Fruit fly (Drosophila melanogaster) whole organism, prepupa: Measurements from ENCODE around the gene CG11322.

Experiments used
- Blimp-1 ChIP-seq: fragments of 200-800 bp; sonication (Bioruptor generic); optimal IDR thresholded peaks from 3 replicates; lab custom pipeline; 2017; ENCODE audit warnings: missing biosample characterization, missing genetic modification characterization, mild to moderate bottlenecking, moderate library complexity, missing genetic modification reagents
- CG10631 ChIP-seq: fragments of 200-800 bp; sonication (Bioruptor generic); optimal IDR thresholded peaks from 2 replicates; lab custom pipeline; 2016; ENCODE audit warnings: missing biosample characterization, missing genetic modification characterization
- CG10669 ChIP-seq: fragments of 200-800 bp; sonication (Bioruptor generic); optimal IDR thresholded peaks from 3 replicates; lab custom pipeline; 2018; ENCODE audit warnings: missing biosample characterization, mild to moderate bottlenecking, missing genetic modification characterization, moderate library complexity
- CG11294 ChIP-seq: fragments of 200-800 bp; sonication (Bioruptor generic); IDR thresholded peaks from 2 replicates; pipeline ENCODE4 v1.3.6; 2022; ENCODE audit warnings: missing biosample characterization, missing genetic modification characterization
- CG11762 ChIP-seq: fragments of 200-800 bp; sonication (Bioruptor generic); optimal IDR thresholded peaks from 3 replicates; lab custom pipeline; 2016; ENCODE audit warnings: missing biosample characterization, missing genetic modification characterization; ENCODE audit not compliant: insufficient read depth
- CG11902 ChIP-seq: fragments of 200-800 bp; sonication (Bioruptor generic); optimal IDR thresholded peaks from 3 replicates; lab custom pipeline; 2016; ENCODE audit warnings: missing biosample characterization, missing genetic modification characterization
- CG15336 ChIP-seq: fragments of 200-800 bp; sonication (Bioruptor generic); IDR thresholded peaks from 2 replicates; pipeline ENCODE4 v1.3.6; 2022; ENCODE audit warnings: missing biosample characterization, missing genetic modification characterization
- CG1621 ChIP-seq: fragments of 200-800 bp; sonication (Bioruptor generic); optimal IDR thresholded peaks from 3 replicates; lab custom pipeline; 2018; ENCODE audit warnings: missing biosample characterization, mild to moderate bottlenecking, missing genetic modification characterization
- CG16779 ChIP-seq: fragments of 200-800 bp; sonication (Bioruptor generic); optimal IDR thresholded peaks from 3 replicates; lab custom pipeline; 2017; ENCODE audit warnings: missing biosample characterization, mild to moderate bottlenecking, missing genetic modification characterization
- CG3032 ChIP-seq: fragments of 200-800 bp; optimal IDR thresholded peaks from 2 replicates; lab custom pipeline; 2019; ENCODE audit warnings: missing biosample characterization, mild to moderate bottlenecking, missing genetic modification characterization, moderate library complexity
- CG31627 ChIP-seq: fragments of 200-800 bp; sonication (Bioruptor generic); optimal IDR thresholded peaks from 3 replicates; lab custom pipeline; 2016; ENCODE audit warnings: missing biosample characterization, missing genetic modification characterization
- CG32006 ChIP-seq: fragments of 200-800 bp; sonication (Bioruptor generic); optimal IDR thresholded peaks from 3 replicates; lab custom pipeline; 2017; ENCODE audit warnings: missing biosample characterization, mild to moderate bottlenecking, missing genetic modification characterization
- CG34406 ChIP-seq: fragments of 200-800 bp; sonication (Bioruptor generic); optimal IDR thresholded peaks from 3 replicates; lab custom pipeline; 2016; ENCODE audit warnings: missing biosample characterization, missing genetic modification characterization
- CG3919 ChIP-seq: fragments of 200-800 bp; sonication (Bioruptor generic); optimal IDR thresholded peaks from 3 replicates; lab custom pipeline; 2016; ENCODE audit warnings: missing biosample characterization, missing genetic modification characterization
- CG6163 ChIP-seq: fragments of 200-800 bp; sonication (Bioruptor generic); IDR thresholded peaks from 3 replicates; pipeline ENCODE4 v1.3.6; 2022; ENCODE audit warnings: missing biosample characterization, missing genetic modification characterization
- CG6808 ChIP-seq: fragments of 200-800 bp; sonication (Bioruptor generic); optimal IDR thresholded peaks from 3 replicates; lab custom pipeline; 2017; ENCODE audit warnings: missing biosample characterization, missing genetic modification characterization, mild to moderate bottlenecking, moderate library complexity, missing genetic modification reagents
- CG6854 ChIP-seq: fragments of 200-800 bp; sonication (Bioruptor generic); optimal IDR thresholded peaks from 2 replicates; lab custom pipeline; 2017; ENCODE audit warnings: missing biosample characterization, mild to moderate bottlenecking, missing genetic modification characterization
- CG7368 ChIP-seq: fragments of 200-800 bp; sonication (Bioruptor generic); optimal IDR thresholded peaks from 3 replicates; lab custom pipeline; 2016; ENCODE audit warnings: missing biosample characterization, missing genetic modification characterization
- CG8119 ChIP-seq: fragments of 200-800 bp; sonication (Bioruptor generic); IDR thresholded peaks from 3 replicates; pipeline ENCODE4 v1.3.6; 2022; ENCODE audit warnings: missing biosample characterization, missing genetic modification characterization
- CG9139 ChIP-seq: fragments of 200-800 bp; sonication (Bioruptor generic); optimal IDR thresholded peaks from 3 replicates; lab custom pipeline; 2017; ENCODE audit warnings: missing biosample characterization, mild to moderate bottlenecking, missing genetic modification characterization
- Eip75B ChIP-seq: fragments of 200-800 bp; sonication (Bioruptor generic); optimal IDR thresholded peaks from 3 replicates; lab custom pipeline; 2016; ENCODE audit warnings: missing biosample characterization, missing genetic modification characterization
- Eip78C ChIP-seq: fragments of 200-800 bp; sonication (Bioruptor generic); peaks from one replicate; lab custom pipeline; 2016; ENCODE audit warnings: missing biosample characterization, missing genetic modification characterization
- Eip93F ChIP-seq: fragments of 200-800 bp; sonication (Bioruptor generic); optimal IDR thresholded peaks from 2 replicates; lab custom pipeline; 2016; ENCODE audit warnings: missing biosample characterization, mild to moderate bottlenecking, missing genetic modification characterization
- Hr38 ChIP-seq: sonication (Bioruptor generic); optimal IDR thresholded peaks from 2 replicates; lab custom pipeline; 2016; ENCODE audit warnings: missing biosample characterization, missing genetic modification characterization
- Hr4 ChIP-seq: fragments of 200-800 bp; sonication (Bioruptor generic); optimal IDR thresholded peaks from 3 replicates; lab custom pipeline; 2016; ENCODE audit warnings: missing biosample characterization, missing genetic modification characterization
- Lpt ChIP-seq: fragments of 200-800 bp; sonication (Bioruptor generic); optimal IDR thresholded peaks from 3 replicates; lab custom pipeline; 2016; ENCODE audit warnings: missing biosample characterization, missing genetic modification characterization
- Met ChIP-seq: fragments of 200-800 bp; sonication (Bioruptor generic); optimal IDR thresholded peaks from 3 replicates; lab custom pipeline; 2016; ENCODE audit warnings: missing biosample characterization, missing genetic modification characterization
- OdsH ChIP-seq: fragments of 200-800 bp; sonication (Bioruptor generic); optimal IDR thresholded peaks from 3 replicates; lab custom pipeline; 2016; ENCODE audit warnings: missing biosample characterization, missing genetic modification characterization
- Sox14 ChIP-seq: fragments of 200-800 bp; sonication (Bioruptor generic); optimal IDR thresholded peaks from 3 replicates; lab custom pipeline; 2016; ENCODE audit warnings: missing biosample characterization, missing genetic modification characterization
- Sox15 ChIP-seq: fragments of 200-800 bp; sonication (Bioruptor generic); optimal IDR thresholded peaks from 3 replicates; lab custom pipeline; 2016; ENCODE audit warnings: missing biosample characterization, missing genetic modification characterization
- acj6 ChIP-seq: fragments of 200-800 bp; sonication (Bioruptor generic); optimal IDR thresholded peaks from 3 replicates; lab custom pipeline; 2016; ENCODE audit warnings: missing biosample characterization, missing genetic modification characterization
- cyc ChIP-seq: fragments of 200-800 bp; sonication (Bioruptor generic); optimal IDR thresholded peaks from 3 replicates; lab custom pipeline; 2016; ENCODE audit warnings: missing biosample characterization, missing genetic modification characterization
- dac ChIP-seq: fragments of 200-800 bp; sonication (Bioruptor generic); optimal IDR thresholded peaks from 2 replicates; lab custom pipeline; 2017; ENCODE audit warnings: missing biosample characterization, mild to moderate bottlenecking, missing genetic modification characterization
- dsx ChIP-seq: fragments of 200-800 bp; optimal IDR thresholded peaks from 3 replicates; lab custom pipeline; 2019; ENCODE audit warnings: missing biosample characterization, mild to moderate bottlenecking, missing genetic modification characterization, moderate library complexity; ENCODE audit not compliant: poor library complexity, severe bottlenecking
- eg ChIP-seq: fragments of 200-800 bp; sonication (Bioruptor generic); IDR thresholded peaks from 3 replicates; pipeline ENCODE4 v1.3.6; 2022; ENCODE audit warnings: missing biosample characterization, missing genetic modification characterization
- esn ChIP-seq: fragments of 200-800 bp; sonication (Bioruptor generic); optimal IDR thresholded peaks from 2 replicates; lab custom pipeline; 2016; ENCODE audit warnings: missing biosample characterization, mild to moderate bottlenecking, missing genetic modification characterization, moderate library complexity
- fd85E ChIP-seq: fragments of 200-800 bp; sonication (Bioruptor generic); optimal IDR thresholded peaks from 3 replicates; lab custom pipeline; 2016; ENCODE audit warnings: missing biosample characterization, missing genetic modification characterization
- fkh ChIP-seq: fragments of 200-800 bp; sonication (Bioruptor generic); optimal IDR thresholded peaks from 3 replicates; lab custom pipeline; 2017; ENCODE audit warnings: missing biosample characterization, mild to moderate bottlenecking, missing genetic modification characterization, moderate library complexity
- net ChIP-seq: fragments of 200-800 bp; sonication (Bioruptor generic); optimal IDR thresholded peaks from 3 replicates; lab custom pipeline; 2016; ENCODE audit warnings: missing biosample characterization, missing genetic modification characterization
- pdm3 ChIP-seq: fragments of 200-800 bp; sonication (Bioruptor generic); optimal IDR thresholded peaks from 3 replicates; lab custom pipeline; 2016; ENCODE audit warnings: missing biosample characterization, missing genetic modification characterization
- salr ChIP-seq, 2 experiments: fragments of 200-800 bp; sonication (Bioruptor generic); optimal IDR thresholded peaks; 3 replicates each; lab custom pipeline; 2016 to 2018; ENCODE audit warnings: missing biosample characterization in 2 of 2, missing genetic modification characterization in 2 of 2, mild to moderate bottlenecking in 1 of 2
- ss ChIP-seq, 2 experiments: fragments of 200-800 bp; sonication (Bioruptor generic); optimal IDR thresholded peaks; 2 replicates in 1 of 2; 3 replicates in 1 of 2; lab custom pipeline; 2017 to 2018; ENCODE audit warnings: mild to moderate bottlenecking in 2 of 2, missing biosample characterization in 2 of 2, missing genetic modification characterization in 2 of 2, moderate library complexity in 1 of 2
- svp ChIP-seq: fragments of 200-800 bp; sonication (Bioruptor generic); peaks from one replicate; lab custom pipeline; 2016; ENCODE audit warnings: missing biosample characterization, missing genetic modification characterization
- topi ChIP-seq: fragments of 200-800 bp; sonication (Bioruptor generic); optimal IDR thresholded peaks from 3 replicates; lab custom pipeline; 2016; ENCODE audit warnings: missing biosample characterization, missing genetic modification characterization

Gene CG11322

dm6 chr2L:6732566-6732965, 26.9 kb downstream of the CG11322 start, which contains the start of gene TTLL3B:
Gene TTLL3B (plus strand): TSS chr2L:6732866.
- TF ChIP-seq net (GFP tag; lab: Kevin White, UChicago), result no peak
- TF ChIP-seq esn, result no peak

dm6 chr2L:6723750-6724503, 35.5 kb downstream of the CG11322 start, which contains the start of gene Liprin-alpha:
Gene Liprin-alpha (plus strand): TSS chr2L:6723903.
- TF ChIP-seq cyc (GFP tag; lab: Kevin White, UChicago) (no peak), fd85E (GFP tag; lab: Kevin White, UChicago) (no peak), svp (GFP tag; lab: Kevin White, UChicago) (peak; percentile 66), Eip93F (GFP tag; lab: Kevin White, UChicago) (no peak), CG31627 (GFP tag; lab: Kevin White, UChicago) (no peak)

- no peak for TF ChIP-seq Eip75B (GFP tag; lab: Kevin White, UChicago)
- TF ChIP-seq topi (GFP tag; lab: Kevin White, UChicago), result no peak
- no peak for TF ChIP-seq CG10631 (GFP tag; lab: Kevin White, UChicago)
- TF ChIP-seq Eip78C, result peak; percentile 77
- TF ChIP-seq CG11294 (GFP tag; lab: Robert Waterston, UW), result no peak
- TF ChIP-seq CG15336, result no peak
- TF ChIP-seq svp (GFP tag; lab: Kevin White, UChicago), result peak; percentile 88
- no peak for TF ChIP-seq Met (GFP tag; lab: Kevin White, UChicago)
- no peak for TF ChIP-seq CG34406 (GFP tag; lab: Kevin White, UChicago)
- peak; percentile 4 for TF ChIP-seq CG6808 (GFP tag; lab: Kevin White, UChicago)
- TF ChIP-seq CG32006, result no peak
- no peak for TF ChIP-seq Blimp-1
- TF ChIP-seq OdsH, result no peak
- peak; percentile 71 for TF ChIP-seq CG1621
- no peak for TF ChIP-seq CG9139 (GFP tag; lab: Kevin White, UChicago)
- TF ChIP-seq Sox14 (GFP tag; lab: Kevin White, UChicago), result peak; percentile 12
- no peak for TF ChIP-seq Lpt (GFP tag; lab: Kevin White, UChicago)
- TF ChIP-seq CG31627 (GFP tag; lab: Kevin White, UChicago), result peak; percentile 6
- no peak for TF ChIP-seq pdm3 (GFP tag; lab: Kevin White, UChicago)
- TF ChIP-seq ss (GFP tag; optimal IDR thresholded peaks at IDR 0.05; lab: Kevin White, UChicago), result no peak
- TF ChIP-seq Hr38 (GFP tag; lab: Kevin White, UChicago), result no peak
- no peak for TF ChIP-seq CG16779
- no peak for TF ChIP-seq dac (GFP tag; lab: Kevin White, UChicago)
- no peak for TF ChIP-seq Sox15
- peak; percentile 35 for TF ChIP-seq CG6854 (GFP tag; lab: Kevin White, UChicago)
- TF ChIP-seq CG3032 (tag; lab: Kevin White, UChicago), result no peak
- TF ChIP-seq fkh, result peak; percentile 91
- no peak for TF ChIP-seq CG11762 (GFP tag; lab: Kevin White, UChicago)
- no peak for TF ChIP-seq fd85E (GFP tag; lab: Kevin White, UChicago)
- no peak; the same call in 2 of the 3 replicates for TF ChIP-seq CG8119
- no peak for TF ChIP-seq CG7368 (GFP tag; lab: Kevin White, UChicago)
- TF ChIP-seq salr (GFP tag; optimal IDR thresholded peaks at IDR 0.05; lab: Kevin White, UChicago), result no peak
- TF ChIP-seq CG3919 (GFP tag; lab: Kevin White, UChicago), result no peak
- no peak for TF ChIP-seq CG11902 (GFP tag; lab: Kevin White, UChicago)
- TF ChIP-seq dsx (GFP tag; lab: Kevin White, UChicago), result no peak
- TF ChIP-seq CG10669 (GFP tag; lab: Kevin White, UChicago), result no peak
- TF ChIP-seq Hr4 (GFP tag; lab: Kevin White, UChicago), result peak; percentile 37
- no peak for TF ChIP-seq esn
- TF ChIP-seq acj6 (GFP tag; lab: Kevin White, UChicago), result no peak
- TF ChIP-seq eg (GFP tag; lab: Robert Waterston, UW), result 0 out of 3 replicates have a peak, but pooled peaks have one; percentile 11
- TF ChIP-seq CG6163 (GFP tag; lab: Robert Waterston, UW), result no peak
Measured at dm6 chr2L:6722822-6723749, 36.3 kb downstream of the CG11322 start, which contains the start of gene homer. Gene homer (minus strand): TSS chr2L:6723359.
